Worm (Caenorhabditis elegans) whole organism, mixed stage, embryonic: ENCODE measurements around the gene K06H6.1.

Source experiments
- M03D4.4 ChIP-seq: sonication (generic microtip); optimal IDR thresholded peaks from 2 replicates; lab custom pipeline; 2017; ENCODE audit warnings: mild to moderate bottlenecking, missing genetic modification characterization, missing compliant biosample characterization
- bed-3 ChIP-seq: fragments of 200-800 bp; sonication (Bioruptor generic); optimal IDR thresholded peaks from 3 replicates; lab custom pipeline; 2018; ENCODE audit warnings: mild to moderate bottlenecking, missing genetic modification characterization, moderate library complexity, missing compliant biosample characterization
- ceh-39 ChIP-seq: fragments of 150-350 bp; optimal IDR thresholded peaks from 2 replicates; lab custom pipeline; 2014; ENCODE audit warnings: missing biosample characterization, missing genetic modification characterization
- ceh-43 ChIP-seq: fragments of 200-800 bp; sonication (Bioruptor generic); optimal IDR thresholded peaks from 2 replicates; lab custom pipeline; 2018; ENCODE audit warnings: mild to moderate bottlenecking, missing genetic modification characterization, moderate library complexity, missing compliant biosample characterization
- ceh-83 ChIP-seq: fragments of 200-800 bp; sonication (Bioruptor generic); optimal IDR thresholded peaks from 2 replicates; lab custom pipeline; 2018; ENCODE audit warnings: mild to moderate bottlenecking, missing genetic modification characterization, missing compliant biosample characterization
- drap-1 ChIP-seq: fragments of 200-800 bp; sonication (Bioruptor generic); optimal IDR thresholded peaks from 3 replicates; lab custom pipeline; 2018; ENCODE audit warnings: mild to moderate bottlenecking, missing genetic modification characterization, missing compliant biosample characterization
- elt-1 ChIP-seq: sonication (generic microtip); optimal IDR thresholded peaks from 2 replicates; lab custom pipeline; 2017; ENCODE audit warnings: missing genetic modification characterization, mild to moderate bottlenecking, missing compliant biosample characterization, antibody characterized with exemption, moderate library complexity, borderline replicate concordance; ENCODE audit not compliant: insufficient read depth
- elt-3 ChIP-seq: fragments of 150-350 bp; optimal IDR thresholded peaks from 2 replicates; lab custom pipeline; 2014; ENCODE audit warnings: missing biosample characterization, missing genetic modification characterization
- flh-1 ChIP-seq: fragments of 200-800 bp; sonication (Bioruptor generic); optimal IDR thresholded peaks from 2 replicates; lab custom pipeline; 2018; ENCODE audit warnings: mild to moderate bottlenecking, missing genetic modification characterization, moderate library complexity, missing compliant biosample characterization
- ham-2 ChIP-seq: fragments of 200-800 bp; sonication (Bioruptor generic); optimal IDR thresholded peaks from 2 replicates; lab custom pipeline; 2018; ENCODE audit warnings: mild to moderate bottlenecking, missing genetic modification characterization, missing compliant biosample characterization
- hlh-1 ChIP-seq: fragments of 150-350 bp; optimal IDR thresholded peaks from 2 replicates; lab custom pipeline; 2014; ENCODE audit warnings: missing biosample characterization, missing genetic modification reagents, missing genetic modification characterization
- lin-32 ChIP-seq: fragments of 200-800 bp; sonication (Bioruptor generic); optimal IDR thresholded peaks from 2 replicates; lab custom pipeline; 2018; ENCODE audit warnings: mild to moderate bottlenecking, missing genetic modification characterization, missing compliant biosample characterization
- lsy-2 ChIP-seq: fragments of 150-350 bp; optimal IDR thresholded peaks from 2 replicates; lab custom pipeline; 2014; ENCODE audit warnings: missing biosample characterization, missing genetic modification characterization
- mab-5 ChIP-seq: fragments of 150-350 bp; optimal IDR thresholded peaks from 2 replicates; lab custom pipeline; 2014; ENCODE audit warnings: missing biosample characterization, missing genetic modification characterization
- mls-2 ChIP-seq: sonication (generic microtip); optimal IDR thresholded peaks from 2 replicates; lab custom pipeline; 2016; ENCODE audit warnings: mild to moderate bottlenecking, missing genetic modification characterization, moderate library complexity, missing compliant biosample characterization
- nhr-12 ChIP-seq: fragments of 150-350 bp; optimal IDR thresholded peaks from 2 replicates; lab custom pipeline; 2014; ENCODE audit warnings: missing biosample characterization, missing genetic modification characterization
- nhr-2 ChIP-seq: fragments of 150-350 bp; optimal IDR thresholded peaks from 2 replicates; lab custom pipeline; 2014; ENCODE audit warnings: missing biosample characterization, missing genetic modification characterization
- nhr-237 ChIP-seq: fragments of 150-350 bp; optimal IDR thresholded peaks from 2 replicates; lab custom pipeline; 2014; ENCODE audit warnings: missing biosample characterization, missing genetic modification characterization
- nhr-28 ChIP-seq: fragments of 150-350 bp; optimal IDR thresholded peaks from 2 replicates; lab custom pipeline; 2014; ENCODE audit warnings: missing biosample characterization, missing genetic modification characterization
- nhr-76 ChIP-seq: sonication (generic microtip); optimal IDR thresholded peaks from 2 replicates; lab custom pipeline; 2017; ENCODE audit warnings: missing biosample characterization, missing genetic modification characterization
- pha-4 ChIP-seq: fragments of 150-350 bp; optimal IDR thresholded peaks from 2 replicates; lab custom pipeline; 2018; ENCODE audit warnings: missing biosample characterization, missing genetic modification reagents, missing genetic modification characterization
- sem-2 ChIP-seq: fragments of 200-800 bp; sonication (Bioruptor generic); optimal IDR thresholded peaks from 2 replicates; lab custom pipeline; 2018; ENCODE audit warnings: mild to moderate bottlenecking, missing genetic modification characterization, missing compliant biosample characterization
- snpc-4 ChIP-seq: fragments of 150-350 bp; optimal IDR thresholded peaks from 2 replicates; lab custom pipeline; 2014; ENCODE audit warnings: missing biosample characterization, missing genetic modification characterization
- sptf-1 ChIP-seq: sonication (generic microtip); optimal IDR thresholded peaks from 2 replicates; lab custom pipeline; 2017; ENCODE audit warnings: mild to moderate bottlenecking, missing genetic modification characterization, moderate library complexity, missing compliant biosample characterization
- unc-120 ChIP-seq: sonication (generic microtip); optimal IDR thresholded peaks from 2 replicates; lab custom pipeline; 2017; ENCODE audit warnings: missing genetic modification characterization, missing compliant biosample characterization; ENCODE audit not compliant: poor library complexity, severe bottlenecking
- unc-39 ChIP-seq: fragments of 150-350 bp; optimal IDR thresholded peaks from 2 replicates; lab custom pipeline; 2014; ENCODE audit warnings: missing biosample characterization, missing genetic modification characterization
- unc-62 ChIP-seq: fragments of 150-350 bp; optimal IDR thresholded peaks from 2 replicates; lab custom pipeline; 2014; ENCODE audit warnings: missing biosample characterization, missing genetic modification reagents, missing genetic modification characterization
- ztf-11 ChIP-seq: fragments of 150-350 bp; optimal IDR thresholded peaks from 2 replicates; lab custom pipeline; 2014; ENCODE audit warnings: missing biosample characterization, missing genetic modification characterization

Gene K06H6.1

DNA sequence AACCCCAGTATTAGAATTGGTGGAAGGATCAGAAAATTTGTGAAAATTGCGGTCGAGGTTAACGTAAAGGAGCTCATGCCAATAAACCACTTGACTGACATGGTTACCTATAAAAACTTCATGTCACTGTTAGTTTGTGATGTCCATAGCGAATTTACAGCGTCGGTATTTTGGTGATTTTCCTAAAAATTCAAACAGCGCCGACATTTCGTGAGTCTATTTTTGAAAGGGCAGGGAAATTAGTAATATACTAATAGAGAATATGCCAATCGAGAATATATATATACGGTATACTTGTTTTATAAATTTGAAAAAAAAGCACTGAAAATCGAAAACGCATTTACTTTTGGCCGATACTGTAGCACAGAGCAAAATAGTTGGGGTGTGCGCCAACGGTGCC is 31.9 kb upstream of the K06H6.1 start, which contains the start of gene srx-8:
TSS of gene srx-8 (minus strand) at position 101 of the 400 bp plus-strand sequence.
- TF ChIP-seq ham-2 (GFP tag; lab: Kevin White, UChicago) (no peak), lin-32 (GFP tag; lab: Kevin White, UChicago) (no peak), sptf-1 (no peak)

DNA sequence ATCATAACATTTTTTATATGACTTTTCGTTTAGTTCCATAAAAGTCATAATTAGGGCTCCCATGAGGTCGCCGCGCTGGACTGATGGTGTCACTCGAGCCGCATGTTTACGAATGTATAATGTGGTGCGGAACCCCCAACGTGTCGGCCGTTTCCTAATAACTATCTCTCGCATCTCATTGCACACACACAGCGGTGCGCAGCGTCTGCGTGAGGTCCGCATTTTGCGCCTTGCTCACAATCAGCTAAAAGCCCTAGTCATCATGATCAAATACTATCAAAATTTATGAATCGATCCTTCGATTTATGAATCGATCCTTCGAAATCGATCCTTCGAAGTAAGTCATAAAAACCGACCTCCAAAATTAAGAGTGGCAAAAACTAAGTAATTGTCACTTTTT is 28.0 kb upstream of the K06H6.1 start, which contains the start of gene srx-7:
TSS of gene srx-7 (plus strand) at position 256 of the 400 bp plus-strand sequence.
- TF ChIP-seq sem-2 (GFP tag; lab: Kevin White, UChicago) (no peak), unc-39 (no peak), ceh-83 (GFP tag; lab: Kevin White, UChicago) (no peak), nhr-28 (no peak), ztf-11 (tag; lab: Kevin White, UChicago) (no peak), elt-1 (tag; lab: Kevin White, UChicago) (no peak), lsy-2 (tag; lab: Kevin White, UChicago) (no peak), ceh-39 (tag; lab: Kevin White, UChicago) (no peak), flh-1 (GFP tag; lab: Kevin White, UChicago) (no peak), unc-62 (no peak), nhr-2 (tag; lab: Kevin White, UChicago) (no peak), mab-5 (tag; lab: Kevin White, UChicago) (no peak), pha-4 (tag; lab: Kevin White, UChicago) (no peak), bed-3 (GFP tag; lab: Kevin White, UChicago) (no peak)

DNA sequence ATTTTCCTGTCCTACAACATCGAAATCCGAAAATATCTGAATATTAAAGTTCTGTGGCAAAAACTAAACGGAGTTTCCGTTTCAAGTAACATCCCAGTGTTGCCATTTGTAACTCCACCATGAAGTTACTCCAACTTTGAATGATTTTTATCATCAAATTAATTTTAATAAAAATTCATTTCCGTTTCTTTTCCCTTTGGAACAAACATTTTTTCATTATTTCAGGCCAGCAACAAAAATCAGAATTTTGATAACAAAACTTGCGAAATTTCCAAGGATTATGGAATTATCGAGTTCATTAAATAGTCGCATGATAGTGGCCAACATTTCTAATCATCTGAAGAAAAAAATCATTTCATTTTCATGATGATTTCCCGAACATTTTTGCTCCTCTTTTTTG is 25.1 kb upstream of the K06H6.1 start, which contains the start of gene C14C6.2:
TSS of gene C14C6.2 (plus strand) at position 301 of the 400 bp plus-strand sequence.
- TF ChIP-seq nhr-76 (tag; lab: Kevin White, UChicago) = no peak
- no peak for TF ChIP-seq hlh-1 (tag; lab: Kevin White, UChicago)
- TF ChIP-seq ham-2 (GFP tag; lab: Kevin White, UChicago) = no peak
- TF ChIP-seq nhr-237 (tag; lab: Kevin White, UChicago) = no peak
- no peak for TF ChIP-seq mls-2 (tag; lab: Kevin White, UChicago)
- TF ChIP-seq bed-3 (GFP tag; lab: Kevin White, UChicago) = no peak
- TF ChIP-seq nhr-12 (tag; lab: Kevin White, UChicago) = no peak
- no peak for TF ChIP-seq elt-1 (tag; lab: Kevin White, UChicago)

DNA sequence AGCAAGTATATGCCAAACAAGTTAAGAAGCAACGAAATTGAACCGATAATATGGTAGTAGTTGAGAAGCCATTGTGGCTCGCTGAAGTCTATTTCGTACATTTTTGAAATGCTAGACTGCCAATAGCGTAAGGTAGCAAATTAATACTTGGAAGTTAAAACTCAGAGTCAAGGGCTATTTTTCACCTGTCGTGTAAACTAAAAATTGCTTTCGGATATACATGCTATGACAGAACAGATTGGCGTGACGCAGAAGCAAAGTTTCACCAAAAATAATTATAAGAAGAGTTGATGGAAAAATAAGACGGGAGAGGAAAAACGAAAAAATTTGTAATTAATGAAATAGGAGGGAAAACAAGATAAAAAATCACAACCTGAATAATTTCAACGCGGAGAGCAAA is 21.9 kb upstream of the K06H6.1 start, which contains the start of gene sri-73:
TSS of gene sri-73 (minus strand) at position 101 of the 400 bp plus-strand sequence.
- no peak for TF ChIP-seq ztf-11 (tag; lab: Kevin White, UChicago)
- no peak for TF ChIP-seq unc-62
- no peak for TF ChIP-seq bed-3 (GFP tag; lab: Kevin White, UChicago)
- no peak for TF ChIP-seq unc-120
- TF ChIP-seq nhr-12 (tag; lab: Kevin White, UChicago) = no peak
- no peak for TF ChIP-seq ceh-43 (GFP tag; lab: Kevin White, UChicago)
- no peak for TF ChIP-seq flh-1 (GFP tag; lab: Kevin White, UChicago)
- TF ChIP-seq, all 35 proteins: peak for 0

DNA sequence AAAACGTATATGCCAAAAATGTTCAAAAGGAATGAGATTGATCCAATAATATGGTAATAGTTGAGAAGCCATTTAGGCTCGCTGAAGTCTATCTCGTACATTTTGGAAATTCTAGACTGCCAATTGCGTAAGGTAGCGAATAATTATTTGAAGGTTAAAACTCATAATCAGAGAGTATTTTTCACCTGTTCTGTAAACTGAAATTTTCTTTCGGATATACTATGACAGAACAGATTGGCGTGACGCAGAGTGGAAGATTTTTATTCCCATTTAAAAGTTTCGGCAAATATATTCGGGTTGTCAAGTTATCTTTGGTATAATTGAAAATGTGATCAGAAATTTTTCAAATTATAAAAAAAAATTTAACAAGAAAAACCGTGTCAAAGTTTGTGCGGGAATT is 19.8 kb upstream of the K06H6.1 start, which contains the start of gene sri-72:
TSS of gene sri-72 (minus strand) at position 101 of the 400 bp plus-strand sequence.
- no peak for TF ChIP-seq nhr-76 (tag; lab: Kevin White, UChicago)

DNA sequence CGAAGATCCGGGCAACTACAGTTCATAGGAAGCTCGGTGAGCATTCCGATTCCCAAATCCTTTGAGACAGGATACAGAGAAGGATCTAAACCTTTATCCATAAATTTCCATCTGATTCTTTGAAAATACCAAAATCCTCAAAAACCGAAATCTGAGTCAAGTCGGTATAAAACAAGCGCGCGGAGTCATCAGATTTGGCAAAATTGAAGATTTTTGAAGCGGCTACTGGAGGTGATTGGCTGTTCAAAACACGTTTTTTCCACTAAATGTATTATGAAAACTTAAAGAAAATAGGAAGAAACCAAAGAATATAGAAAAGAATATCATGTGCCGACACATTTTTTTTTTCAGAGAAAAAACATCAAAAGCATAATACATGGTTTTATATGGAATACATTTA is 13.3 kb upstream of the K06H6.1 start, which contains the start of gene C14C6.13:
TSS of gene C14C6.13 (minus strand) at position 101 of the 400 bp plus-strand sequence.
- TF ChIP-seq nhr-28 (no peak), bed-3 (GFP tag; lab: Kevin White, UChicago) (no peak), elt-3 (tag; lab: Kevin White, UChicago) (no peak), lsy-2 (tag; lab: Kevin White, UChicago) (no peak), pha-4 (tag; lab: Kevin White, UChicago) (no peak), ceh-43 (GFP tag; lab: Kevin White, UChicago) (no peak), nhr-237 (tag; lab: Kevin White, UChicago) (no peak), sem-2 (GFP tag; lab: Kevin White, UChicago) (no peak), ztf-11 (tag; lab: Kevin White, UChicago) (no peak), snpc-4 (no peak), nhr-2 (tag; lab: Kevin White, UChicago) (no peak), sptf-1 (no peak), nhr-12 (tag; lab: Kevin White, UChicago) (no peak), ceh-39 (tag; lab: Kevin White, UChicago) (no peak), drap-1 (GFP tag; lab: Kevin White, UChicago) (no peak), M03D4.4 (no peak)
- TF ChIP-seq, all 35 proteins: peak for 0
